Worm (Caenorhabditis elegans): ENCODE results near the gene C35D10.7.

DNA sequence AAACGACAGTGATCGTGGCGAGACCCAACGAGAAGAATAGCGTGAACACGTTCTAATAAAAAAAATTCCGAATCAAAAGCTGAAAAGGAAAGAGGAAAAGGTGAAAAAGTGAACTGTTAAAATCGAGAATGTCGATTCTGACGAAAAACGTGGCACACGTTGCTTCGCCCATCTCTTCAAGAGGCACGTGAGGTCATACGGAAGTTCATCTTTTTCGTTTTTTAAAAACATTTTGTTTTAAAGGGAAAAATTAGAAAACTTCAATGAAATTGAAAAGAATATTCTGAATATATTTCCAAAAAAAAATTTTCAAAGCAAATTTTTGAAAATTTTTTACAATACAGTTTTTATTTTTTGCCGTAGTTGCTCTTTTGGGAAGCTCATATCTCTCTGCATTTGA lies 44.8 kb upstream of the C35D10.7 start, which contains the start of gene C38D4.7:
- TF ChIP-seq B0019.2 (GFP tag; conservative IDR thresholded peaks at IDR 0.05): no peak
- no peak for TF ChIP-seq let-526 (GFP tag; IDR thresholded peaks at IDR 0.05)
- no peak for TF ChIP-seq madf-8 (GFP tag; conservative IDR thresholded peaks at IDR 0.05)
- no peak for TF ChIP-seq mes-4 (tag; optimal IDR thresholded peaks at IDR 0.05)
- no peak for TF ChIP-seq lin-54 (GFP tag; optimal IDR thresholded peaks at IDR 0.05)
- TF ChIP-seq ceh-91 (GFP tag; IDR thresholded peaks at IDR 0.05): no peak
- no peak for TF ChIP-seq ceh-27 (GFP tag; optimal IDR thresholded peaks at IDR 0.05)
- no peak for TF ChIP-seq lin-35 (GFP tag; optimal IDR thresholded peaks at IDR 0.05)

Data from whole organism, young adult.